Fruit fly (Drosophila melanogaster) whole organism, adult: ENCODE results near the gene Sdic3.
"Not testable (repeated sequence)": the region's sequence is repeated elsewhere in the genome, so short reads cannot be mapped to it uniquely, and the experiment has no call there.

Experiments used
- CG11617 ChIP-seq: fragments of 200-800 bp; sonication (Bioruptor generic); optimal IDR thresholded peaks from 2 replicates; lab custom pipeline; 2017; ENCODE audit warnings: mild to moderate bottlenecking, missing biosample characterization, missing genetic modification reagents, missing genetic modification characterization
- CG12768 ChIP-seq: fragments of 200-800 bp; sonication (Bioruptor generic); optimal IDR thresholded peaks from 2 replicates; lab custom pipeline; 2017; ENCODE audit warnings: missing biosample characterization, missing genetic modification characterization, mild to moderate bottlenecking, moderate library complexity, missing genetic modification reagents
- CG14711 ChIP-seq: fragments of 200-800 bp; sonication (Bioruptor generic); optimal IDR thresholded peaks from 2 replicates; lab custom pipeline; 2018; ENCODE audit warnings: missing biosample characterization, mild to moderate bottlenecking, missing genetic modification characterization, moderate library complexity
- CG1620 ChIP-seq: fragments of 200-800 bp; sonication (Bioruptor generic); optimal IDR thresholded peaks from 2 replicates; lab custom pipeline; 2016; ENCODE audit warnings: missing biosample characterization, missing genetic modification characterization
- CG33017 ChIP-seq: fragments of 200-800 bp; sonication (Bioruptor generic); optimal IDR thresholded peaks from 2 replicates; lab custom pipeline; 2018; ENCODE audit warnings: missing biosample characterization, mild to moderate bottlenecking, missing genetic modification characterization, moderate library complexity
- CG5204 ChIP-seq: fragments of 200-800 bp; sonication (Bioruptor generic); optimal IDR thresholded peaks from 2 replicates; lab custom pipeline; 2016; ENCODE audit warnings: missing biosample characterization, missing genetic modification characterization
- CG7045 ChIP-seq: fragments of 200-800 bp; sonication (Bioruptor generic); optimal IDR thresholded peaks from 2 replicates; lab custom pipeline; 2017; ENCODE audit warnings: missing biosample characterization, mild to moderate bottlenecking, missing genetic modification characterization
- CG7101 ChIP-seq: fragments of 200-800 bp; sonication (Bioruptor generic); optimal IDR thresholded peaks from 2 replicates; lab custom pipeline; 2018; ENCODE audit warnings: missing biosample characterization, mild to moderate bottlenecking, missing genetic modification characterization, moderate library complexity
- Clk ChIP-seq: fragments of 200-800 bp; sonication (Bioruptor generic); optimal IDR thresholded peaks from 2 replicates; lab custom pipeline; 2017; ENCODE audit warnings: missing biosample characterization, missing genetic modification characterization
- Crg-1 ChIP-seq: fragments of 200-800 bp; sonication (Bioruptor generic); optimal IDR thresholded peaks from 2 replicates; lab custom pipeline; 2016; ENCODE audit warnings: missing biosample characterization, missing genetic modification characterization
- Hr96 ChIP-seq: fragments of 200-800 bp; sonication (Bioruptor generic); optimal IDR thresholded peaks from 2 replicates; lab custom pipeline; 2016; ENCODE audit warnings: missing biosample characterization, missing genetic modification characterization
- Mnt ChIP-seq: fragments of 200-800 bp; sonication (Bioruptor generic); optimal IDR thresholded peaks from 2 replicates; lab custom pipeline; 2016; ENCODE audit warnings: missing biosample characterization, mild to moderate bottlenecking, missing genetic modification characterization
- bab1 ChIP-seq: fragments of 200-800 bp; sonication (Bioruptor generic); optimal IDR thresholded peaks from 3 replicates; lab custom pipeline; 2019; ENCODE audit warnings: missing biosample characterization, mild to moderate bottlenecking, missing genetic modification characterization, moderate library complexity
- cic ChIP-seq: fragments of 200-800 bp; sonication (Bioruptor generic); optimal IDR thresholded peaks from 2 replicates; lab custom pipeline; 2017; ENCODE audit warnings: missing biosample characterization, mild to moderate bottlenecking, missing genetic modification characterization, moderate library complexity
- cnc ChIP-seq, 2 experiments: fragments of >200 bp; optimal IDR thresholded peaks; 2 replicates each; lab custom pipeline; 2017
- kay ChIP-seq: fragments of 200-800 bp; sonication (Bioruptor generic); peaks from one replicate; lab custom pipeline; 2016; ENCODE audit warnings: missing biosample characterization, missing genetic modification characterization, borderline replicate concordance
- ovo ChIP-seq: fragments of 200-800 bp; sonication (Bioruptor generic); optimal IDR thresholded peaks from 2 replicates; lab custom pipeline; 2016; ENCODE audit warnings: missing biosample characterization, missing genetic modification characterization
- pad ChIP-seq: fragments of 200-800 bp; sonication (Bioruptor generic); optimal IDR thresholded peaks from 3 replicates; lab custom pipeline; 2017; ENCODE audit warnings: missing biosample characterization, missing genetic modification characterization, mild to moderate bottlenecking, moderate library complexity, missing genetic modification reagents
- tj ChIP-seq: fragments of 200-800 bp; sonication (Bioruptor generic); optimal IDR thresholded peaks from 3 replicates; lab custom pipeline; 2017; ENCODE audit warnings: missing biosample characterization, mild to moderate bottlenecking, missing genetic modification characterization, moderate library complexity
- toe ChIP-seq: fragments of 200-800 bp; sonication (Bioruptor generic); optimal IDR thresholded peaks from 2 replicates; lab custom pipeline; 2016; ENCODE audit warnings: missing biosample characterization, missing genetic modification characterization

Sdic3 gene

DNA sequence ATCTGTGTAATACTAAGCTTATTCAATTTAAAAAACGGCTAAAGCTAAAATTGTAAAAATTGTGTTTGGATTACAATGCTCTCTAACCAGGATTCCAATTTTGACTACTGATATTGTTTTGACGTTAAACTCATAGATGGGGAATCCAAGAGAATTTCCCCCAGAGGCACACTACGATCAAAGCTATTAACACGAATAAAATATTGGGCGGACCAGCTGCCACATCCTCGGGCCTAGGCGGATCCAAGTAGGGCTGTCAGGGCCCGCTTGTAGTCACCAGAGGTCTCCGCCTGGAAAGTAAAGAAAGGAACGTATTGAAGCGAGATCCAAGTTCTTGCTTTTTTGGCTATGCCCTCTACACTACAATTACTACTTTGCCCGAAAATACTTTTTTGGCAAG is at the start of gene Sdic3:
TSS of gene Sdic3 (minus strand) at position 101 of the 400 bp plus-strand sequence.
- not testable (repeated sequence) for TF ChIP-seq CG14711 (tag; lab: Kevin White, UChicago); CG11617 (GFP tag; lab: Kevin White, UChicago); CG7045 (GFP tag; lab: Kevin White, UChicago)

DNA sequence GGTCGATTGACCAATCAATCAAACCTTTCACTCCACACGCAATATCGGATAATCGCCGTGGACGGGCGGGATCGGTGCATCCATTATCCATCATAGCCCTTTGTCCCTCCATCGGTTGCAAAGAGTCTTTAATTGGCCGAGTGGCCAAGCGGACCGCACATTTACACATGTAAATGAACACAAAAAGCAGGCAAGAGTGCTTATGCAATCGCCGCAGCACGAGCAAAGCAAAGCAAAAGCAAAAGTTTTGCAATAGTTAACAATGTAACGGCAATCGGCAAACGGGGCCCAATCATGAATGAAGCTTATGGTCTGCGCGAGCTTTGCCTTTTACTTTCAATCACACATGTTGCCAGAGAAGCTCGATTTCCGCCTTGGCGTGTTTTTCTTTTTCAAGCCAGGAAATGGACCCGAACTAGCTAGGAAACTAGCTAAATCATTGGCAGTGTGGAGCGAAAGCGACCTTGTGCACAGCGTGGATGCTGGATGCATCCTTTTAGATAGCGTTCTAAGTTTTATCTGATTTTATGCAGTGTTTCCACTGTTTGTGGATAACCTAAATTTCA is 49.3 kb upstream of the Sdic3 start:
- TF ChIP-seq ovo (GFP tag; lab: Kevin White, UChicago): no peak

DNA sequence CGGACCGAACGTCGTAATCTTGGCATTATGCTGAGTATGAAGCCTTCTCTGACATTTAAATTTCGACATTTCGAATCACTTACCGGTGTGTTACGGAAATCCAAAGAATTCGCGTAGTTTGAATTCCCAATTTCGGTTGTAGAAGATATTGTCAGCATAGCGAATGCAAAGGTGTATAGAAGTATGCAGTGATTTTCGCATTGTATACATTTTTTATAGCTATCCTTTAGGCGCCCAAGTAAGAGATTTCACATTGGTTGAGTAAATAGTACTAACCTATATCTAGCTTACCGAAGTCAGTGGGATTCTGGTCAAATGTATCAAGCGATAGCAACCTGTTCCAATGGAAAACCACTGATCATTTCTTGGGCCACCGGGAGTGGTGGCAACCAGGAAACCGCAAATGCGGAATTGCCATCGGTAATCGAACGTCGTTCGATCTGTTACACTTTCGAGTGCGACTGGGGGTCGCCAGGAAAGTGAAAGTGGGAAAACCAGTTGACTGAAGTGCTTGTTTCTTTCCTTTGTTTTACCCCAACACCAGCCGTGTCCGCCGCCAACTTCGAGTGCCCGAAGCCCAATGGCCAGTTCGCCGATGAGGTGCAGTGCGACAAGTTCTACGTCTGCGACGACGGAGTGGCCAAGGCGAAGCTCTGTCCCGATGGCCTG is 46.6 kb upstream of the Sdic3 start:
- TF ChIP-seq CG14711 (tag; lab: Kevin White, UChicago) (no peak), bab1 (GFP tag; lab: Kevin White, UChicago) (no peak), cic (GFP tag; lab: Kevin White, UChicago) (no peak), cnc (optimal IDR thresholded peaks at IDR 0.05; lab: Kevin White, UChicago) (no peak), CG33017 (tag; lab: Kevin White, UChicago) (no peak), CG12768 (GFP tag; lab: Kevin White, UChicago) (no peak), kay (GFP tag; lab: Kevin White, UChicago) (no peak), Crg-1 (no peak)

DNA sequence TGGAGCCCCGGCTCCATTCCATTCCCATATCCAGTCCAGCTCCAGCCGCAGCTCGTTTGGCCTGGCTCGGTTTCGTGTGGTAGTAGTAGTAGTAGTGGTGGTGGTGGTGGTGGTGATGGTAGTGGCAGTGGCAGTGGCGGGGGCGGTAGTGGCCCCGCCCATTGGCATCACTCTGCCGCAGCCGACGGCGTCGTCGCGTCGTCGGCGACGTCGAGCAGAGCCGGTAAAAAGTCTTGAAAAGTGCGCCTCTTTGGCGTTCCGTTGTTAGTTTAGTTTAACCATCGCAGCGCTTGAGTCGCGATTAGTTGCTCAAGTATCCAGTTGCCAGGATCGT is 45.5 kb upstream of the Sdic3 start, which contains the start of gene obst-A:
TSS of gene obst-A (plus strand) at position 248 of the 334 bp plus-strand sequence.
- no peak for TF ChIP-seq ovo (GFP tag; lab: Kevin White, UChicago)
- no peak for TF ChIP-seq cnc (optimal IDR thresholded peaks at IDR 0.05; lab: Kevin White, UChicago)
- no peak for TF ChIP-seq CG1620
- TF ChIP-seq cic (GFP tag; lab: Kevin White, UChicago): no peak

DNA sequence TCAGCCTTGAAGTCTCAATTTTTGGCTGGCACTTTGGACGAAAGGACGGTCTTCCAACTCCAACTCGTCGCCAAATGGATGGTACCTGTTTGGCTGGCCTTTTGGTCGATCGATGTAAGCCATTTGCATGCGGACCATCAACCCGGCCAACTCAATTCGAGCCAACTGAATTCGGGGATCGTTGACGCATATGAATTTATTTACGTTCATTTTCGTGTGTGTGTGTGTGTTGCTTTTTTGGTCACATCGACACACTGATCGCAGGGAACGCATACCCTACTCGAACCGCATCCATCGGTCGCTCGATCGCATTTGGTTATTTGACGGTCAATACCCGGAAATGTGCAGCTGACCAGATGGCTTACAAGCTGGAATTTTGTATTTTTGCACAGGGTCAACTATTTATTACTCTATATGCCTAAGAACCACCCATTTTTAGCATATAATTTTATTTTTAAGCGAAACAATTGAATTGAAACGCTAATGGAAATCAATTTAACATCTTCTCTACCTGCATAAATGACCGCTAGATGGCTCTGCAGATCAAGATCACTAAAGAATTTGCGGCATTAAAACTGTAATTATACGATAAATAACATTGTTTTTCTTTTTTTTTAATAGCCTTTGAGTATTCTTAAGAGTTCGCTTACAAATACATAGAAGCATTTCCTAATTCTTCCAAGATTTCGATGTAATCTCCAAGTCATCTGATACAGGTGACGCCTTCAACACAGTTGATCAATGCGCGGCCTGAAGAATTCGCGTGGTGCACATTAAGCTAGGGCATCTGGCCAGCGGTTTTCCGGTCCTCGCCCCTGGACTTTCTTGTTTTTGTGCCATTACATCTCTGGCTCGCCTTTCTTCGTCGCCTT is 44.9 kb upstream of the Sdic3 start:
- no peak for TF ChIP-seq Hr96 (GFP tag; lab: Kevin White, UChicago)
- no peak for TF ChIP-seq CG12768 (GFP tag; lab: Kevin White, UChicago)
- no peak for TF ChIP-seq CG14711 (tag; lab: Kevin White, UChicago)
- no peak for TF ChIP-seq CG1620
- TF ChIP-seq Clk (GFP tag; lab: Kevin White, UChicago): no peak
- no peak for TF ChIP-seq tj (GFP tag; lab: Kevin White, UChicago)
- TF ChIP-seq bab1 (GFP tag; lab: Kevin White, UChicago): no peak
- TF ChIP-seq cic (GFP tag; lab: Kevin White, UChicago): no peak
- TF ChIP-seq ovo (GFP tag; lab: Kevin White, UChicago): no peak
- TF ChIP-seq pad (GFP tag; lab: Kevin White, UChicago): no peak
- no peak for TF ChIP-seq Crg-1
- no peak for TF ChIP-seq kay (GFP tag; lab: Kevin White, UChicago)
- no peak for TF ChIP-seq CG5204 (GFP tag; lab: Kevin White, UChicago)
- no peak for TF ChIP-seq CG33017 (tag; lab: Kevin White, UChicago)
- TF ChIP-seq CG11617 (GFP tag; lab: Kevin White, UChicago): no peak
- no peak for TF ChIP-seq CG7045 (GFP tag; lab: Kevin White, UChicago)
- no peak for TF ChIP-seq cnc (optimal IDR thresholded peaks at IDR 0.05; lab: Kevin White, UChicago)
- no peak for TF ChIP-seq Mnt
- no peak for TF ChIP-seq toe (GFP tag; lab: Kevin White, UChicago)
- TF ChIP-seq CG7101 (tag; lab: Kevin White, UChicago): no peak

DNA sequence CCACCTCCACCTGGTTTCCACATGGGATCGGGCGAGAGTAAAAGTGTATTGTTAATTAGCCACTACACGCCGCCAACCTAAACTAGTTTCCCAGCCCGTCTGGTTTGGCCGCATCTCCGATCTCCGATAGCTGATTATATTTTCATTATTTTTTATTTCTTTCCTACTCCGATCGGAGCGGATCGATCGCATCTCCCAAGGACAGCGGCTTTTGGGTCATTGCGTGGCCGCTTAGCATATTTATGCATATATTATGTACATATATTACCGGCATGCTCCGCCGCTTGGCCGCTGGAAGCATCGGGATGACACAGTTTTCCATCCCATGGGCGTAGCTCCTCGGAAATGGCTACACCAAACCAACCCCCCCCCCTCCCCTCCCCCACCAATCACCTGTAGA is 43.9 kb upstream of the Sdic3 start:
- TF ChIP-seq cic (GFP tag; lab: Kevin White, UChicago): no peak
- TF ChIP-seq kay (GFP tag; lab: Kevin White, UChicago): no peak
- TF ChIP-seq CG14711 (tag; lab: Kevin White, UChicago): no peak
- TF ChIP-seq CG1620: no peak
- TF ChIP-seq CG33017 (tag; lab: Kevin White, UChicago): no peak
- no peak for TF ChIP-seq tj (GFP tag; lab: Kevin White, UChicago)
- TF ChIP-seq CG11617 (GFP tag; lab: Kevin White, UChicago): no peak
- TF ChIP-seq CG5204 (GFP tag; lab: Kevin White, UChicago): no peak
- TF ChIP-seq cnc (optimal IDR thresholded peaks at IDR 0.05; lab: Kevin White, UChicago): no peak
- TF ChIP-seq CG12768 (GFP tag; lab: Kevin White, UChicago): no peak
- TF ChIP-seq CG7045 (GFP tag; lab: Kevin White, UChicago): no peak
